Fruit fly (Drosophila melanogaster) whole organism: Measurements from ENCODE around the gene CG3191.

Source experiments
- CG8478 ChIP-seq: fragments of >200 bp; optimal IDR thresholded peaks from 2 replicates; lab custom pipeline; 2018; ENCODE audit warnings: inconsistent platforms
- Dll ChIP-seq: fragments of >200 bp; optimal IDR thresholded peaks from 2 replicates; lab custom pipeline; 2017
- psq ChIP-seq: fragments of >200 bp; optimal IDR thresholded peaks from 2 replicates; lab custom pipeline; 2017

DNA sequence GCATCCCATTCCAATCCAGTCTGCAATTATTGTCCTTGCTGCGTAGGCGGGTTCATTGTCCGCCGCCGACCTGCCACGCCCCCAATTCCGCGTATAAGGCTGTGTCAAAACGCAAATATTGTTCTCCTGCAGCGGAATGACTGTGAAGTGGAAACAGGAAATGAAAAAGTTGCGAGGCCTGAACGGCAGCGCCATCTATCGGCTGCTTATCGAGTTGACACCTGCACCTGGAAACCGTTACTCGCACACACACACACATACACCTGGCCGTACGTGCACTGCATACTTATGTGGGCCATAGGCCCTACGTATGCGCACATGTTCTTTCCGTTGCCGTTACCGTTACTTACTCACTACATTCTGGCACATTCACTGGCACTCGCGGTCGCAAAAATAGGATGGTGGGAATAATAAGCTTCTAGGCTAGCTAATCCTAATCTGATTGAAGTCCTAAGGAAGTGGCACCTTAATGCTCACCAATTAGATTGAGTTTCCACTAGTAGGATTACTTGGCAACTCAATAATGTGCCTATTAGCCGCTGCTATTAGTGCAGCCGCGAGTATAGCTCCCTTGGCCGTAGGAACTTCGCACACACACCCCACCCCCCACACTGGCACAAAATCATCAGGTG is 6.9 kb upstream of the CG3191 start:
- no peak for TF ChIP-seq psq (lab: Kevin White, UChicago)
- TF ChIP-seq Dll (lab: Kevin White, UChicago): no peak
- no peak for TF ChIP-seq CG8478
